Worm (Caenorhabditis elegans) whole organism, L4/young adult: ENCODE measurements around the gene syg-2.

Source experiments
- W03F9.2 ChIP-seq: fragments of 150-350 bp; optimal IDR thresholded peaks from 2 replicates; lab custom pipeline; 2014; ENCODE audit warnings: missing biosample characterization, missing genetic modification characterization
- dao-5 ChIP-seq: sonication (generic microtip); optimal IDR thresholded peaks from 2 replicates; lab custom pipeline; 2016; ENCODE audit warnings: missing genotype, missing genetic modification characterization, moderate library complexity, missing compliant biosample characterization
- him-1 ChIP-seq: sonication (generic microtip); optimal IDR thresholded peaks from 2 replicates; lab custom pipeline; 2016; ENCODE audit warnings: missing genotype, missing genetic modification reagents, missing genetic modification characterization, missing compliant biosample characterization

The syg-2 gene

ce11 chrX:14654668-14655067 lies at the start of gene syg-2:
TSS of gene syg-2 (plus strand) at chrX:14654968.
- TF ChIP-seq W03F9.2 (tag; lab: Kevin White, UChicago) (no peak), him-1 (tag; lab: Kevin White, UChicago) (no peak), dao-5 (no peak)

DNA sequence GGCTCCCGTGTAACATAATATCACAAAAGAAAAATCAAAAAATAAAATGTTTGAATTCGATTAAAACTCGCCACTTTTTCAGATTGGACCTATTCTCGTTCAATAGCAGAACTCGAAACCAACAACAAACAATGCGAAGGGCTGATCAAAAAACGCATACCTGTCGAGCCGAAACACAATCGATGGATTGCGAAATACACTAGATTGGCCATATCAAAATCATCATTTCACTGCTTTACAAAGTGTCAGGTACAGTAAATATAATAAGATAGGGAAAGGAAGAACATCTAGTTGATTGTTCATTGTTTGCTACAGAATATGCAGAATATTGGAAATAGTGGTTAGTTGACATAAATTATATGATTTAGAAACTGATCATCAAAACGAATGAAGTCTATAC lies 47.0 kb upstream of the syg-2 start:
- TF ChIP-seq W03F9.2 (tag; lab: Kevin White, UChicago) (no peak), dao-5 (no peak), him-1 (tag; lab: Kevin White, UChicago) (no peak)

DNA sequence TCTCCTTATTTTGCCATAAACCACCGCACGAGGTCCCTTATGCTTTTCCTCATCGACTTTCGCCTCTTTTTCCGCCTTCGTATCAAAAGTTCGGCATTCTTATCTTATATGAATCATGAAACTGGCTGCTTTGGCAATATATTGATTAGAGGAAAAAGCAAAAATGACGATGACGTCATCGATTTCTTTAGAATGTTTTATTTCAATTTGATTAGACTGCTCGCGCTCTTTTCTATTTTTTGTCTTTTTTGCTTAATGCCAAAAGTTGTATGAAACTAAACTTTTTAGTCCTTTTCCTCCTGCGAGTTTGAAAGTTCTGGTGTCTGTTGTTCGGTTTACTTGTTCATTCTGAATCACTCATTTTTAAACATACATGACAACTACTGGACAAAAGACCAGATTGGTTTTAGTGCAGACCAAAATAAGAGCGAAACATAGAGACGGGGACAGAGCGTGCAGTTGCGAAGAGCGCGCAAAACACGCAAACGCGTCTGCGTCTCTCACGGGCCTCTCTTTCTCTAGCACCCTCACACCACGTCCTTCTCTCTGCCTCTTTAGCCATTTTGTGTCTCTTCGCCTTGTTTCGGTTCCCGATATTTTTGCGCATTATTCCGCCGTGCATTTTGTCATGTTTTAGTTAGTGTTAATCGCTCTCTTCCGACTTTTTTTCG lies 44.5 kb upstream of the syg-2 start:
- no peak for TF ChIP-seq dao-5
- TF ChIP-seq him-1 (tag; lab: Kevin White, UChicago), result no peak
- no peak for TF ChIP-seq W03F9.2 (tag; lab: Kevin White, UChicago)

- no peak for TF ChIP-seq him-1 (tag; lab: Kevin White, UChicago)
- no peak for TF ChIP-seq dao-5
- TF ChIP-seq W03F9.2 (tag; lab: Kevin White, UChicago), result no peak
Measured at ce11 chrX:14611074-14611473, 43.7 kb upstream of the syg-2 start, which contains the start of gene rbc-1. TSS of gene rbc-1 (plus strand) at chrX:14611374.

DNA sequence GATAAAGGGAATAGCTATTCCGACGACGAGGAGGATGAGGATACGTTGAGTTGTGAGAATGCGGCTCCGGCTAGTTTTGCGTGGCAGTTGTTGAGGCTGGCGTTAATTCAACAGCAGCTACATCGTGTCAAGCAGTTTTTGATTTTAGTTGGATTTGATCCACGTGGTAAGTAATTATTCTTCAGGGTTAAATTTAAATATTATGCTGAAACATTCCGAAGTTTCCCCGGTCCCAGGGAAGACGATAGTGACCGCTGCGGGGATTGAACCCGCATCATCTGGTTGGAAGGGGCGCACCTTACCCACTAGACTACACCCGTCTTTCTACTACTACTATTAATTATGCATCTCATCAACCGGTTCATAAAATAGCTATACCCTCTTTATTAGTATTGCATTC lies 33.6 kb upstream of the syg-2 start:
- TF ChIP-seq dao-5 (no peak), W03F9.2 (tag; lab: Kevin White, UChicago) (no peak), him-1 (tag; lab: Kevin White, UChicago) (no peak)

DNA sequence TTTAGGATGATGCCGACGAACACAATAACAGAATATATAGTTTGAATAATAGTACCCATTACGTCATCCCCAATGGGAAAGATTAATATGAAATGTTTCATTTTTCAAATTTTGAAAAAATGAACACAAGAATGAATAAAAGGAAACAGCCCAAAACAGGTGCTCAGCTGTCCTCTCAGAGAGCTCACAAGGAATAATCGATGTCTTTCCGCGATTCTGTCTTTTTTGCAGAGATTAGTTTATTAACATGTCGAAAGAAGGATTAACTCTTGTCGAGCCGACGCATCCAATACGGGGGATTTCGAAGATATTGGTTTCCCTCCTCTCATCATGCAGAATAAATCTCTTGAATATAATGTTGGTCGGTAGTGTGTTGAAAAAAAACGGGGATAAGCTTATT lies 26.0 kb upstream of the syg-2 start, which contains the start of gene F54E4.2:
F54E4.2 (minus strand) TSS at position 101 of the 400 bp plus-strand sequence.
- TF ChIP-seq dao-5 (no peak), W03F9.2 (tag; lab: Kevin White, UChicago) (no peak), him-1 (tag; lab: Kevin White, UChicago) (no peak)

DNA sequence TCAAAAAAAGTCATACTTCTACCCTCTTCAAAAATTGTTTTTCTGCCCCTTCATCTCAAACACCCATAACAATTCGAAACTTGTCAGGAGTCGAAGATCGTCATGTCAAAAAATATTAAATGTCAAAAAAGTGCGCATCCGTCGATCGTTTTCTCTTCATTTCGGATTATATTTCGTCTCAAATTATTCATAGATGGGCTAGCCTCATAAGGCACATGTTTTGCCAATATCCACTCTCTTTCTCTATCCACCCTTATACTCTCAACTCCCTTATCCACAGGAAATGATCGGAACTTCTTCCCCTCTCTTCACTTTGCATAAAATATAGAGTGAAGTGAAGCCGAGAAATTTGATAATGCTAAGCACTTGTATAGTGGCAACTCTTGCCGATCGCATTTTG lies 21.1 kb upstream of the syg-2 start:
- TF ChIP-seq him-1 (tag; lab: Kevin White, UChicago) (peak; percentile 5), W03F9.2 (tag; lab: Kevin White, UChicago) (no peak), dao-5 (no peak)

- TF ChIP-seq him-1 (tag; lab: Kevin White, UChicago) (no peak), W03F9.2 (tag; lab: Kevin White, UChicago) (no peak), dao-5 (no peak)
Measured at ce11 chrX:14636157-14636556, 18.6 kb upstream of the syg-2 start, which contains the start of gene F54E4.3. TSS of gene F54E4.3 (minus strand) at chrX:14636421.

- TF ChIP-seq him-1 (tag; lab: Kevin White, UChicago) (peak; percentile 83), W03F9.2 (tag; lab: Kevin White, UChicago) (no peak)
Measured at ce11 chrX:14636712-14637111, 18.1 kb upstream of the syg-2 start.

ce11 chrX:14637445-14637844 lies 17.3 kb upstream of the syg-2 start:
- TF ChIP-seq him-1 (tag; lab: Kevin White, UChicago), result no peak
- no peak for TF ChIP-seq dao-5
- no peak for TF ChIP-seq W03F9.2 (tag; lab: Kevin White, UChicago)

- TF ChIP-seq dao-5, result no peak
- peak; percentile 78 for TF ChIP-seq him-1 (tag; lab: Kevin White, UChicago)
Measured at ce11 chrX:14639941-14640340, 14.8 kb upstream of the syg-2 start.

DNA sequence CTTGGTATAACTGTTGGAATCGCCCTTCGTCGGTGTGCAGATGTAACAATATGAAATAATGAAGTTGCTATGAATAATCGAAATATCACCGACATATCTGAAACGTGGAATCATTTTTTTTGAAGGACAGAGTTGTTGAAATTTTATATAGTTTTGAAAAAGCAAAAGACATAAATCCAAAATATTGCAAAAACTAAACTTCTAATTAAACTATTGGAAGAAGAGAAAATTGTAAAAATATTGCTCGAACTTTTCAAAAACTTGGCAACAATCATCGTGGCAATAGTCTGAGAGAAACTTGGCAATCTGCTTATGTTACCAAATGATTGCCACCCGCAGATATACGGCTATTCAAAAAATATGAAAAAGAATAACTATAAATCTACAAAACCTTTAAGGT lies 9.4 kb upstream of the syg-2 start, which contains the start of gene F54E4.4:
F54E4.4 (minus strand) TSS at position 101 of the 400 bp plus-strand sequence.
- TF ChIP-seq dao-5 (no peak), W03F9.2 (tag; lab: Kevin White, UChicago) (no peak), him-1 (tag; lab: Kevin White, UChicago) (no peak)

DNA sequence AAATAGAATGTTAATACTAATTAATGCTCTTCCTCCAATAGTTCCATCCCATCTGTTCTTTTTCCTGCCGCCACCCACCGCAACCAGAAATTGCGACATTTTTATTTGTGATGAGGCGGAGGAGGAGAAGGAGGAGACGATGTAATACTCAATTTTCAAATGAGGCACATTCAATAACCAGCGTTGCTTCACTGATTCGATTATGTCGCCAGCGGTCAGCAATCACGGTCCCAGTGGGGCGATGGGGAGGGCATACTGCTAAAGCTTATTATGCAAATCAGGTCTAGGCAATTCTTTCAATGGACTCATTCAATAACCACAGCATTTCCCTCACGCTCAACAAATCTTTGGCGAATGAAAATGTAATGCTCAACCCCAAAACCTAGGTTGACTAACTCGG lies 5.5 kb upstream of the syg-2 start:
- TF ChIP-seq W03F9.2 (tag; lab: Kevin White, UChicago) (no peak), dao-5 (no peak), him-1 (tag; lab: Kevin White, UChicago) (no peak)

ce11 chrX:14652058-14652457 lies 2.7 kb upstream of the syg-2 start:
- no peak for TF ChIP-seq dao-5
- TF ChIP-seq W03F9.2 (tag; lab: Kevin White, UChicago), result no peak
- no peak for TF ChIP-seq him-1 (tag; lab: Kevin White, UChicago)

DNA sequence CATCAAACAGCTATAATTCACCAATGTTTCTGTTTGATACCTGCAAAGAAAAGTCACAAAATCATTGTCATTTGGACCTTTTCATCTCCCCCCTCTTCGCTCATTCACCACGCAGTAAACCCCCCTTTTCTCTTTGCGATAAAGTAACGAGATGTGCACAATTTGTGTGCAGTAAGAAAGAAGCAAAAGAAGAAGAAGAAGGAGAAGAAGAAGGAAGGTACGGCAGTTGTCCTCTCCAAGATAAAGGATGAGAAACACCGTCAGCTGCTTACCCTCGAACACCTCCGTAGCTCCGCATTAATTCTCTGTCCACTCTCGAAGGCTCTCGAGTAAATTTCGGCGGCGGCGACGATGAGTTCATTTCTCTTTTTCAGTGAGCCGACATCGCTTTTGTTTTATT lies 1.3 kb upstream of the syg-2 start:
- TF ChIP-seq dao-5 (no peak), him-1 (tag; lab: Kevin White, UChicago) (no peak), W03F9.2 (tag; lab: Kevin White, UChicago) (no peak)
